Worm (Caenorhabditis elegans) whole organism, late embryonic: ENCODE results near the gene clec-129.

Experiments
- C08G9.2 ChIP-seq: sonication (generic microtip); optimal IDR thresholded peaks from 2 replicates; lab custom pipeline; 2016; ENCODE audit warnings: mild to moderate bottlenecking, missing genetic modification characterization, moderate library complexity, missing compliant biosample characterization
- F13H6.1 ChIP-seq: sonication (generic microtip); optimal IDR thresholded peaks from 2 replicates; lab custom pipeline; 2016; ENCODE audit warnings: missing genetic modification characterization, missing compliant biosample characterization
- K09A11.1 ChIP-seq: sonication (generic microtip); optimal IDR thresholded peaks from 2 replicates; lab custom pipeline; 2017; ENCODE audit warnings: antibody characterized with exemption, mild to moderate bottlenecking, missing genetic modification characterization, missing compliant biosample characterization; ENCODE audit not compliant: insufficient read depth
- T23F11.4 ChIP-seq: fragments of 200-800 bp; sonication (Bioruptor generic); optimal IDR thresholded peaks from 2 replicates; lab custom pipeline; 2018; ENCODE audit warnings: mild to moderate bottlenecking, missing genetic modification characterization, missing compliant biosample characterization
- Y22D7AL.16 ChIP-seq: sonication (generic microtip); optimal IDR thresholded peaks from 2 replicates; lab custom pipeline; 2016; ENCODE audit warnings: missing genetic modification characterization, missing compliant biosample characterization
- ahr-1 ChIP-seq: sonication (generic microtip); optimal IDR thresholded peaks from 2 replicates; lab custom pipeline; 2016; ENCODE audit warnings: missing genetic modification characterization, missing compliant biosample characterization
- ceh-19 ChIP-seq: fragments of 200-800 bp; sonication (Bioruptor generic); optimal IDR thresholded peaks from 2 replicates; lab custom pipeline; 2018; ENCODE audit warnings: mild to moderate bottlenecking, missing genetic modification characterization, missing compliant biosample characterization
- ceh-22 ChIP-seq: sonication (generic microtip); optimal IDR thresholded peaks from 2 replicates; lab custom pipeline; 2017; ENCODE audit warnings: missing biosample characterization, missing genetic modification characterization
- ceh-31 ChIP-seq: sonication (generic microtip); optimal IDR thresholded peaks from 2 replicates; lab custom pipeline; 2016; ENCODE audit warnings: missing genetic modification characterization, missing compliant biosample characterization
- ceh-34 ChIP-seq: sonication (generic microtip); optimal IDR thresholded peaks from 2 replicates; lab custom pipeline; 2016; ENCODE audit warnings: mild to moderate bottlenecking, missing genetic modification characterization, missing compliant biosample characterization
- ceh-48 ChIP-seq: sonication (generic microtip); optimal IDR thresholded peaks from 2 replicates; lab custom pipeline; 2016; ENCODE audit warnings: missing genetic modification characterization, inconsistent platforms, missing compliant biosample characterization
- ceh-9 ChIP-seq: sonication (generic microtip); optimal IDR thresholded peaks from 2 replicates; lab custom pipeline; 2016; ENCODE audit warnings: mild to moderate bottlenecking, missing genetic modification characterization, inconsistent platforms, missing compliant biosample characterization
- che-1 ChIP-seq: sonication (generic microtip); optimal IDR thresholded peaks from 2 replicates; lab custom pipeline; 2016; ENCODE audit warnings: mild to moderate bottlenecking, missing genetic modification characterization, missing compliant biosample characterization
- elt-2 ChIP-seq: sonication (generic microtip); optimal IDR thresholded peaks from 2 replicates; lab custom pipeline; 2016; ENCODE audit warnings: missing genetic modification reagents, missing genetic modification characterization, missing compliant biosample characterization
- ets-4 ChIP-seq: sonication (generic microtip); optimal IDR thresholded peaks from 2 replicates; lab custom pipeline; 2016; ENCODE audit warnings: missing genetic modification characterization, missing compliant biosample characterization
- eyg-1 ChIP-seq: sonication (generic microtip); optimal IDR thresholded peaks from 2 replicates; lab custom pipeline; 2016; ENCODE audit warnings: missing genotype, missing genetic modification characterization, missing compliant biosample characterization
- fax-1 ChIP-seq: sonication (generic microtip); optimal IDR thresholded peaks from 2 replicates; lab custom pipeline; 2016; ENCODE audit warnings: missing genotype, missing genetic modification characterization, missing compliant biosample characterization
- fkh-6 ChIP-seq: sonication (generic microtip); optimal IDR thresholded peaks from 2 replicates; lab custom pipeline; 2016; ENCODE audit warnings: missing genetic modification characterization, missing compliant biosample characterization
- hlh-6 ChIP-seq: sonication (generic microtip); optimal IDR thresholded peaks from 2 replicates; lab custom pipeline; 2016; ENCODE audit warnings: missing genotype, missing genetic modification characterization, missing compliant biosample characterization
- mec-3 ChIP-seq: sonication (generic microtip); optimal IDR thresholded peaks from 2 replicates; lab custom pipeline; 2016; ENCODE audit warnings: borderline replicate concordance, missing genetic modification characterization, missing compliant biosample characterization
- nfya-1 ChIP-seq: sonication (generic microtip); optimal IDR thresholded peaks from 2 replicates; lab custom pipeline; 2017; ENCODE audit warnings: missing genetic modification characterization, mild to moderate bottlenecking, missing compliant biosample characterization, antibody characterized with exemption, moderate library complexity
- nhr-11 ChIP-seq: fragments of 150-350 bp; optimal IDR thresholded peaks from 2 replicates; lab custom pipeline; 2014; ENCODE audit warnings: missing biosample characterization, missing genetic modification characterization
- nhr-232 ChIP-seq: sonication (generic microtip); optimal IDR thresholded peaks from 2 replicates; lab custom pipeline; 2016; ENCODE audit warnings: missing genetic modification characterization, missing compliant biosample characterization
- odd-2 ChIP-seq: sonication (generic microtip); optimal IDR thresholded peaks from 2 replicates; lab custom pipeline; 2017; ENCODE audit warnings: antibody characterized with exemption, mild to moderate bottlenecking, missing genetic modification characterization, missing compliant biosample characterization
- pha-2 ChIP-seq: sonication (generic microtip); optimal IDR thresholded peaks from 2 replicates; lab custom pipeline; 2017; ENCODE audit warnings: mild to moderate bottlenecking, missing genetic modification characterization, missing compliant biosample characterization
- pros-1 ChIP-seq: fragments of 150-350 bp; optimal IDR thresholded peaks from 2 replicates; lab custom pipeline; 2014; ENCODE audit warnings: missing biosample characterization, missing genetic modification reagents, missing genetic modification characterization
- ref-2 ChIP-seq: sonication (generic microtip); optimal IDR thresholded peaks from 2 replicates; lab custom pipeline; 2016; ENCODE audit warnings: missing genetic modification characterization, missing compliant biosample characterization
- rnt-1 ChIP-seq: sonication (generic microtip); optimal IDR thresholded peaks from 2 replicates; lab custom pipeline; 2016; ENCODE audit warnings: missing genetic modification characterization, missing compliant biosample characterization
- sox-4 ChIP-seq: sonication (generic microtip); optimal IDR thresholded peaks from 2 replicates; lab custom pipeline; 2017; ENCODE audit warnings: mild to moderate bottlenecking, missing genetic modification characterization, inconsistent platforms, missing compliant biosample characterization
- tbx-2 ChIP-seq: sonication (generic microtip); optimal IDR thresholded peaks from 2 replicates; lab custom pipeline; 2016; ENCODE audit warnings: missing genetic modification characterization, missing compliant biosample characterization
- tbx-7 ChIP-seq: sonication (generic microtip); optimal IDR thresholded peaks from 2 replicates; lab custom pipeline; 2016; ENCODE audit warnings: missing genotype, missing genetic modification characterization, missing compliant biosample characterization
- ttx-3 ChIP-seq: sonication (generic microtip); optimal IDR thresholded peaks from 2 replicates; lab custom pipeline; 2016; ENCODE audit warnings: missing genetic modification reagents, missing genetic modification characterization, missing compliant biosample characterization
- unc-55 ChIP-seq: sonication (generic microtip); optimal IDR thresholded peaks from 2 replicates; lab custom pipeline; 2017; ENCODE audit warnings: missing biosample characterization, missing genetic modification reagents, missing genetic modification characterization
- ztf-16 ChIP-seq: sonication (generic microtip); optimal IDR thresholded peaks from 2 replicates; lab custom pipeline; 2017; ENCODE audit warnings: missing genetic modification characterization, missing compliant biosample characterization

The clec-129 gene

ce11 chrII:3567576-3567975, 3.7 kb upstream of the clec-129 start (continued):
- TF ChIP-seq Y22D7AL.16 (tag; lab: Kevin White, UChicago), result peak; percentile 41
- TF ChIP-seq fax-1 (tag; lab: Kevin White, UChicago), result peak; percentile 19
- TF ChIP-seq eyg-1 (tag; lab: Kevin White, UChicago), result peak; percentile 60

- TF ChIP-seq C08G9.2, result no peak
- TF ChIP-seq ets-4 (tag; lab: Kevin White, UChicago), result no peak
- no peak for TF ChIP-seq elt-2 (tag; lab: Kevin White, UChicago)
Observed at ce11 chrII:3569118-3569517, 2.2 kb upstream of the clec-129 start, which contains the start of gene clec-127. Gene clec-127, minus strand, starts transcription at chrII:3569218.

- no peak for TF ChIP-seq K09A11.1 (tag; lab: Kevin White, UChicago)
- TF ChIP-seq ceh-19 (GFP tag; lab: Kevin White, UChicago), result no peak
- no peak for TF ChIP-seq ceh-9 (tag; lab: Kevin White, UChicago)
- no peak for TF ChIP-seq ceh-31 (tag; lab: Kevin White, UChicago)
- TF ChIP-seq che-1 (tag; lab: Kevin White, UChicago), result no peak
- TF ChIP-seq pros-1 (tag; lab: Kevin White, UChicago), result no peak
- no peak for TF ChIP-seq rnt-1 (tag; lab: Kevin White, UChicago)
- no peak for TF ChIP-seq ceh-34 (tag; lab: Kevin White, UChicago)
- no peak for TF ChIP-seq nhr-232 (tag; lab: Kevin White, UChicago)
- no peak for TF ChIP-seq elt-2 (tag; lab: Kevin White, UChicago)
- TF ChIP-seq hlh-6 (tag; lab: Kevin White, UChicago), result no peak
- TF ChIP-seq tbx-7 (tag; lab: Kevin White, UChicago), result no peak
Observed at ce11 chrII:3573255-3573654, 2.0 kb downstream of the clec-129 start, which contains the start of gene clec-130. Gene clec-130, plus strand, starts transcription at chrII:3573555.

ce11 chrII:3576742-3577141, 5.5 kb downstream of the clec-129 start, which contains the start of gene clec-132:
Gene clec-132, plus strand, starts transcription at chrII:3577042.
- TF ChIP-seq ceh-22 (no peak), tbx-2 (tag; lab: Kevin White, UChicago) (no peak), T23F11.4 (GFP tag; lab: Kevin White, UChicago) (no peak), ahr-1 (no peak), mec-3 (tag; lab: Kevin White, UChicago) (no peak), nfya-1 (tag; lab: Kevin White, UChicago) (no peak), odd-2 (tag; lab: Kevin White, UChicago) (no peak), pha-2 (tag; lab: Kevin White, UChicago) (no peak), sox-4 (no peak), F13H6.1 (tag; lab: Kevin White, UChicago) (no peak)

DNA sequence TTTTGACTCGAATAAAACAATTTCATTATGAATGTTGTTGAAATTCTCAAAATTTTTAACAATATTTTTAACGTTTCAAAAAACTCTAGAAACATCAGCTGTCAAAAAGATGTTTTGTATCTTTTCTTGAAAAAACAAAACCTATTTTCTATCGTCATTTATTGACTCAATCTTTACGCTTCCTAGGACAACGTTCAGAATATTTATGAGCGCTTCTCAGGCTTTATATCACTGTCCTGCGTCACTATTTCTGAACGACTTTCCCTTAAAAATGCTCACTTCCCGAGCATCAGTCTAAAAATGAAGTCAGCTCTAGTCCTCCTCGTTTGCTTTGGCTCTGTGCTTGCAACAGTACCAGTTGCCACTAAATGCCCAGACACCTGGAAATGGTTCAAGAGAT, 6.8 kb downstream of the clec-129 start, which contains the start of gene clec-133:
TSS of gene clec-133 (plus strand) at position 301 of the 400 bp plus-strand sequence.
- TF ChIP-seq pha-2 (tag; lab: Kevin White, UChicago), result no peak
- no peak for TF ChIP-seq pros-1 (tag; lab: Kevin White, UChicago)
- TF ChIP-seq ztf-16, result no peak
- no peak for TF ChIP-seq nhr-232 (tag; lab: Kevin White, UChicago)
- TF ChIP-seq K09A11.1 (tag; lab: Kevin White, UChicago), result no peak
- TF ChIP-seq nhr-11, result no peak
- no peak for TF ChIP-seq ceh-48 (tag; lab: Kevin White, UChicago)
- TF ChIP-seq unc-55 (GFP tag; lab: Kevin White, UChicago), result no peak
- TF ChIP-seq rnt-1 (tag; lab: Kevin White, UChicago), result no peak
- TF ChIP-seq ref-2 (tag; lab: Kevin White, UChicago), result no peak
- no peak for TF ChIP-seq fkh-6 (tag; lab: Kevin White, UChicago)
- TF ChIP-seq T23F11.4 (GFP tag; lab: Kevin White, UChicago), result no peak
- TF ChIP-seq ttx-3 (tag; lab: Kevin White, UChicago), result no peak
